Worm (Caenorhabditis elegans) whole organism, L1 larva: Measurements from ENCODE around the gene F41C3.1.

Experiments
- ama-1 ChIP-seq: fragments of 150-350 bp; optimal IDR thresholded peaks from 2 replicates; lab custom pipeline; 2014
- ceh-88 ChIP-seq: fragments of 200-800 bp; sonication (Bioruptor generic); IDR thresholded peaks from 2 replicates; pipeline ENCODE4 v1.3.6; 2022; ENCODE audit warnings: missing genetic modification characterization, missing compliant biosample characterization
- dpl-1 ChIP-seq, 3 experiments: fragments of 150-350 bp in 2 of 3; sonication (generic microtip) in 1 of 3; optimal IDR thresholded peaks; 2 replicates each; lab custom pipeline; 2014 to 2017; ENCODE audit warnings: missing biosample characterization in 3 of 3, missing genetic modification characterization in 3 of 3, missing genetic modification reagents in 3 of 3
- elt-2 ChIP-seq: sonication (generic microtip); optimal IDR thresholded peaks from 2 replicates; lab custom pipeline; 2016; ENCODE audit warnings: missing genetic modification characterization, mild to moderate bottlenecking, inconsistent platforms, missing compliant biosample characterization, missing genetic modification reagents
- lin-13 ChIP-seq: fragments of 150-350 bp; optimal IDR thresholded peaks from 2 replicates; lab custom pipeline; 2014; ENCODE audit warnings: missing biosample characterization, missing genetic modification reagents, missing genetic modification characterization
- nhr-237 ChIP-seq: fragments of 150-350 bp; optimal IDR thresholded peaks from 2 replicates; lab custom pipeline; 2014; ENCODE audit warnings: missing biosample characterization, missing genetic modification characterization
- nhr-28 ChIP-seq: fragments of 150-350 bp; optimal IDR thresholded peaks from 2 replicates; lab custom pipeline; 2014; ENCODE audit warnings: missing biosample characterization, missing genetic modification characterization
- nhr-47 ChIP-seq: sonication (generic microtip); optimal IDR thresholded peaks from 2 replicates; lab custom pipeline; 2016; ENCODE audit warnings: mild to moderate bottlenecking, missing genetic modification characterization, moderate library complexity, missing compliant biosample characterization
- nhr-76 ChIP-seq: sonication (generic microtip); optimal IDR thresholded peaks from 2 replicates; lab custom pipeline; 2017; ENCODE audit warnings: missing biosample characterization, missing genetic modification characterization
- nhr-84 ChIP-seq: sonication (generic microtip); optimal IDR thresholded peaks from 2 replicates; lab custom pipeline; 2017; ENCODE audit warnings: missing biosample characterization, missing genetic modification characterization
- sox-4 ChIP-seq: sonication (generic microtip); optimal IDR thresholded peaks from 2 replicates; lab custom pipeline; 2016; ENCODE audit warnings: missing genetic modification characterization, missing compliant biosample characterization
- ztf-4 ChIP-seq: fragments of 150-350 bp; optimal IDR thresholded peaks from 2 replicates; lab custom pipeline; 2014; ENCODE audit warnings: missing biosample characterization, missing genetic modification characterization

DNA sequence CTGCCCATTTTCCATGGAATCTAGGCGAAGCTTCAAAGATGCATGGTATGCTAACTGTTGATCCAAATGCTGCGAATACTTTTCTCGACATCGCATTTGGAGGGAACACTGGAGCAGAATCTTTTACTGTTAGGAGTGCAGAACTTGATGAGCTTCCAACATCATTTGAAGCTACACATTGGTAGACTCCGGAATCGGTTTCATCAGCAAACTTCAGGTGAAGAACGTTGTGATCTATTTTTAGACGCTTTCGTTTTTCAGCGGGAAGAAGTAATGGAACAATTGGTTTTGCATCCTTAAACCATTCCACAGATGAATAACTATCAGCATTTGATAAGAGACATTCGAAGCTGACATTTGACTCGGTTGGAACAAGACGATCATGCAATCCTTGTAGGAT is 48.4 kb downstream of the F41C3.1 start:
- TF ChIP-seq ama-1 (lab: Kevin White, UChicago) (no peak), nhr-76 (tag; lab: Kevin White, UChicago) (no peak), nhr-84 (no peak), nhr-28 (tag; lab: Kevin White, UChicago) (no peak), sox-4 (tag; lab: Kevin White, UChicago) (no peak), ztf-4 (tag; lab: Kevin White, UChicago) (no peak), elt-2 (no peak), nhr-47 (tag; lab: Kevin White, UChicago) (no peak), lin-13 (GFP tag; lab: Kevin White, UChicago) (no peak), nhr-237 (no peak), dpl-1 (GFP tag; optimal IDR thresholded peaks at IDR 0.05; lab: Kevin White, UChicago) (no peak), ceh-88 (no peak)
